Fruit fly (Drosophila melanogaster) S2 (cell line): ENCODE results near the gene CG14277.

ENCODE experiments used
- CG8478 ChIP-seq: fragments of >200 bp; optimal IDR thresholded peaks from 2 replicates; lab custom pipeline; 2018
- CTCF ChIP-seq, 2 experiments: fragments of >200 bp; optimal IDR thresholded peaks; 2 replicates each; lab custom pipeline; 2018

DNA sequence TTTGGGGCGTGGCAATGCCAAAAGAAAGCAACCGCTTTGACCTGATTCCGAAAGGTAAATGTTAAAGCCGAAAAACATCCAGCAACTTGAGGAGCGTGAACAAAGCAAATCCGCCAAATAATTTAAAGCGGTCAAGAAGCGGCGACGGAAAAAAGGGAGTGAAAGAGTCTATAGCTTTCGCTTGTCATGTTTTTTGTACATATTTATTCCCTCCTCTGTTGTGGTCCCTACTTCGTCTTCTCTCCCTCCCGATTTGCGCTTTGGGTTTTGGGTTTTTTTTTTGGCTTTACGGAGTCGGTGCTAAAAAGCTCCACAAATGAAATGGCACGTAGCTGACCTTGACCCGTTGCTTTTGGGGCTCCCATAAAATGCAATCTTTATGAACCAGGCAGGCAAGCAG is 31.8 kb downstream of the CG14277 start:
- no peak for TF ChIP-seq CG8478 (lab: Kevin White, UChicago)
- no peak for TF ChIP-seq CTCF (optimal IDR thresholded peaks at IDR 0.05; lab: Kevin White, UChicago)
